Worm (Caenorhabditis elegans): Measurements from ENCODE around the gene gcs-1.

gcs-1 gene

ce11 chrII:9061557-9062183 lies 23.6 kb upstream of the gcs-1 start (continued):
- TF ChIP-seq egl-27 (tag; optimal IDR thresholded peaks at IDR 0.05) (peak; percentile 3), zfp-2 (tag; optimal IDR thresholded peaks at IDR 0.05) (no peak), zfp-3 (GFP tag; conservative IDR thresholded peaks at IDR 0.05) (no peak), pqm-1 (tag; optimal IDR thresholded peaks at IDR 0.05) (no peak)

- TF ChIP-seq unc-39 (tag; optimal IDR thresholded peaks at IDR 0.05) (no peak), nhr-25 (tag; optimal IDR thresholded peaks at IDR 0.05; ENCODE audit: borderline replicate concordance, insufficient read depth) (no peak), hlh-30 (tag; optimal IDR thresholded peaks at IDR 0.05; ENCODE audit: insufficient read depth) (peak; percentile 9), lir-3 (tag; optimal IDR thresholded peaks at IDR 0.05) (no peak), lsy-2 (tag; optimal IDR thresholded peaks at IDR 0.05) (peak in 1 of 2 experiments; percentile 58), daf-16 (GFP tag; optimal IDR thresholded peaks at IDR 0.05) (no peak), daf-16 (tag; optimal IDR thresholded peaks at IDR 0.05) (peak; percentile 45), aha-1 (tag) (peak; percentile 95), dpl-1 (GFP tag; optimal IDR thresholded peaks at IDR 0.05) (peak; percentile 1), dve-1 (tag; optimal IDR thresholded peaks at IDR 0.05; ENCODE audit: insufficient read depth) (peak; percentile 20), mes-2 (tag; optimal IDR thresholded peaks at IDR 0.05; ENCODE audit: poor library complexity, severe bottlenecking) (peak; percentile 25)
Observed at ce11 chrII:9061099-9061498, 23.0 kb upstream of the gcs-1 start, which contains the start of gene T24B8.3. T24B8.3 (minus strand) TSS chrII:9061137.

ce11 chrII:9060332-9060840 lies 22.3 kb upstream of the gcs-1 start:
- no peak for TF ChIP-seq ama-1 (optimal IDR thresholded peaks at IDR 0.05)
- no peak for TF ChIP-seq saeg-2 (GFP tag; IDR thresholded peaks at IDR 0.05)
- no peak for TF ChIP-seq Y75B8A.6 (GFP tag; IDR thresholded peaks at IDR 0.05)
- peak; percentile 74 for TF ChIP-seq jun-1 (tag; optimal IDR thresholded peaks at IDR 0.05)
- no peak for TF ChIP-seq gei-8 (GFP tag; optimal IDR thresholded peaks at IDR 0.05)
- TF ChIP-seq nhr-48 (tag; optimal IDR thresholded peaks at IDR 0.05) = peak; percentile 81
- TF ChIP-seq ceh-28 (tag; optimal IDR thresholded peaks at IDR 0.05) = peak; percentile 19
- TF ChIP-seq aly-2 (tag; optimal IDR thresholded peaks at IDR 0.05) = no peak
- TF ChIP-seq unc-130 (GFP tag; optimal IDR thresholded peaks at IDR 0.05) = no peak
- TF ChIP-seq nhr-111 (GFP tag; optimal IDR thresholded peaks at IDR 0.05) = peak; percentile 58
- peak; percentile 95 for TF ChIP-seq hmg-1.1 (GFP tag; IDR thresholded peaks at IDR 0.05)
- peak; percentile 97 for TF ChIP-seq set-16 (GFP tag; IDR thresholded peaks at IDR 0.05)
- TF ChIP-seq T20F7.1 (GFP tag; optimal IDR thresholded peaks at IDR 0.05) = peak; percentile 84
- TF ChIP-seq dpl-1 (GFP tag; optimal IDR thresholded peaks at IDR 0.05) = peak; percentile 67
- no peak; the same call in 1 of the 2 replicates for TF ChIP-seq lin-1 (GFP tag; IDR thresholded peaks at IDR 0.05)
- TF ChIP-seq hif-1 (tag; optimal IDR thresholded peaks at IDR 0.05) = peak in 1 of 2 experiments; percentile 91
- TF ChIP-seq lin-15B (tag; optimal IDR thresholded peaks at IDR 0.05) = peak; percentile 11
- TF ChIP-seq snpc-1.2 (GFP tag; IDR thresholded peaks at IDR 0.05) = 0 out of 2 replicates have a peak, but pooled peaks have one; percentile 49
- TF ChIP-seq snpc-4 (tag; optimal IDR thresholded peaks at IDR 0.05) = no peak
- peak; percentile 98 for TF ChIP-seq hlh-11 (tag; optimal IDR thresholded peaks at IDR 0.05)
- no peak for TF ChIP-seq egl-27 (tag; optimal IDR thresholded peaks at IDR 0.05)
- TF ChIP-seq ztf-7 (tag; optimal IDR thresholded peaks at IDR 0.05) = peak; percentile 33
- peak; percentile 89 for TF ChIP-seq nhr-28 (tag; optimal IDR thresholded peaks at IDR 0.05)
- TF ChIP-seq D1046.2 (GFP tag; IDR thresholded peaks at IDR 0.05) = no peak
- TF ChIP-seq spr-1 (tag; optimal IDR thresholded peaks at IDR 0.05) = peak; percentile 79
- peak; percentile 81 for TF ChIP-seq ceh-20 (GFP tag; IDR thresholded peaks at IDR 0.05)
- TF ChIP-seq ces-1 (GFP tag; optimal IDR thresholded peaks at IDR 0.05) = no peak
- peak; percentile 83 for TF ChIP-seq ctbp-1 (GFP tag; IDR thresholded peaks at IDR 0.05)
- TF ChIP-seq fkh-10 (GFP tag; optimal IDR thresholded peaks at IDR 0.05) = peak; percentile 73
- TF ChIP-seq daf-12 (tag; optimal IDR thresholded peaks at IDR 0.05) = no peak
- no peak for TF ChIP-seq unc-39 (tag; optimal IDR thresholded peaks at IDR 0.05)
- peak; percentile 51 for TF ChIP-seq nhr-102 (tag; optimal IDR thresholded peaks at IDR 0.05)
- TF ChIP-seq T26A8.4 (GFP tag; IDR thresholded peaks at IDR 0.05) = peak; percentile 78
- peak in 1 of 2 experiments; percentile 99 for TF ChIP-seq unc-62 (GFP tag; optimal IDR thresholded peaks at IDR 0.05 in 1 of 2)
- no peak for TF ChIP-seq unc-62 (tag; optimal IDR thresholded peaks at IDR 0.05)

Data from whole organism, L4 larva.